Worm (Caenorhabditis elegans): Measurements from ENCODE around the gene R13H4.2.
A peak's percentile ranks its signal among the peaks of the same experiment; 100 is the strongest.

Gene R13H4.2

DNA sequence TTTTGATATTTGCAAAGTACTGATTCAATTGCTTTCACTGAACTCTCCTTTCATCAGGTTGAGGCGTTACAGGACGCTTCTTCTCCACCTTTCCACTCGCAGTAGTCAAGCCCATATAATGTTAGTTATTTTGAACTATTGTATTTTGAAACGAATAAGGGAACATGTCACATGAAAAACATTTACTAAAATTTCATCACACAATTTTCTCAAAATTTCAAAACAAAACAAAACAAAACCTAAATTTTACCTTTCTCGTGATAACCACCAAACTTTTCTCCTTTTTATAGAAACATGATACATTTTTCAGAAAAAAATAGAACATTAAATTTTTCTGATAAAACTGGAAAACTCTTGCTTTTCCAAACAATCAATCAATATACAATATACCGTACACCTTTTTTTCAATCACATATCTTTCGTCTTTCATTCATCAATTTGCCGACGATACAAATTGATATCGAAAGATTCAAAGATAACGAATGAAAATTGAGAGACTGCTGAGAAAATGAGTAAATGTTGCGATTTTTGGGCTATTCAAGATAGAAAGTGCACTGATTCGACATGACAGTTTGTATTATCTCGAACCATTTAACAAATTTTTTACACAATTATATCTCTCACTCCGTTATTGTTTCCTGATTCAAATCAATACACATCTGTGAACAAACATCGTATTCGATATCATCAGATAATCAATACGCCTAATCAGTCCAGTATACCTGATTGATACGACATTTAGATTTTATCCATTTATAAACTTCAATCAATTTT is 34.9 kb upstream of the R13H4.2 start:
- TF ChIP-seq tab-1 (GFP tag; IDR thresholded peaks at IDR 0.05) (no peak), klf-2 (GFP tag; conservative IDR thresholded peaks at IDR 0.05) (no peak), cog-1 (tag; optimal IDR thresholded peaks at IDR 0.05) (no peak), ztf-23 (GFP tag; IDR thresholded peaks at IDR 0.05) (no peak), ref-1 (GFP tag; conservative IDR thresholded peaks at IDR 0.05) (no peak), T22C8.4 (GFP tag; IDR thresholded peaks at IDR 0.05) (no peak)

DNA sequence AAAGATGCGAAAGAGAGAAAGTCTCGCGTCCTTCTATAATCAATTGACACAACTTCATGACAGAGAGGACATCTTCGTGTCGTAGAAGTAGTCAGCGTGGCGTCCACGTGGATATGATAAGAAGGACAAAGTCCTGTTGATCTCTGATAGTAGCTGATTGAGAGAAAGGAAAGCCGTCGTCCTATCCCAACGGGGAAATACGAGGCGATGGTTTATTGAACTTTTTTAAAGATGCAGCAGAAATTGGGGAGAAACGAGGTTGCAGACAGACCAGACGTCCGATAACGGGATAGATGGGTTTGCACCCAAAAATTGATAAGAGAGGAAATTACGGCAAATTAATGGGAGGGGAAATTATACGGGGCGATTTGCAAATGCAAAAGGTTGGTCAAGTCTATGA is 33.7 kb upstream of the R13H4.2 start:
- no peak for TF ChIP-seq T22C8.4 (GFP tag; IDR thresholded peaks at IDR 0.05)
- no peak for TF ChIP-seq ztf-23 (GFP tag; IDR thresholded peaks at IDR 0.05)
- no peak for TF ChIP-seq tab-1 (GFP tag; IDR thresholded peaks at IDR 0.05)
- TF ChIP-seq klf-2 (GFP tag; conservative IDR thresholded peaks at IDR 0.05), result no peak
- TF ChIP-seq ref-1 (GFP tag; conservative IDR thresholded peaks at IDR 0.05), result no peak
- no peak for TF ChIP-seq ztf-29 (GFP tag; IDR thresholded peaks at IDR 0.05)

DNA sequence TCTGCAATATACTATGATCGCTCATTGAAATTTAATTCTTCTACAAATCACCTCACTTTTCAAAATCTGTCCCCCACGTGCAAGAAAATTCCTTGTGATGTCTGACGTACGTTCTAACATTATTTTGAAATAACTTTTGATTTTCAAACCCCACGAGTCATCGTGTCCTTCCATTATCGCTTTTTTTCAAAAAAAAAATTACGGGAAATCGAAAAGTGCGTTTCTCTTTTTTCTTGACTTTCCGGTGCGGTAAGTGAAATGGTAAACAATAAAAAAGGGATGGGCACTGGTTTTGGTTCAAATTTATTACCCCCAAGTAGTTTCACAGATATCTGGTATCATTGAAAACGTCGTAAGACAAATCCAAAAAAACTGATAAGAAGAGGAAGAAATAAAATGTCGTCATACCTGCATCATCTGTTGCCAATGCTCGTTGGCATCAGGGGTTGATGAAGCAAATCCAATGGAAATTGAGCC is 32.6 kb upstream of the R13H4.2 start:
- TF ChIP-seq tab-1 (GFP tag; IDR thresholded peaks at IDR 0.05) (no peak), med-1 (GFP tag; optimal IDR thresholded peaks at IDR 0.05; ENCODE audit: insufficient read depth) (no peak), cog-1 (tag; optimal IDR thresholded peaks at IDR 0.05) (no peak), klf-2 (GFP tag; conservative IDR thresholded peaks at IDR 0.05) (no peak), ref-1 (GFP tag; conservative IDR thresholded peaks at IDR 0.05) (no peak)

DNA sequence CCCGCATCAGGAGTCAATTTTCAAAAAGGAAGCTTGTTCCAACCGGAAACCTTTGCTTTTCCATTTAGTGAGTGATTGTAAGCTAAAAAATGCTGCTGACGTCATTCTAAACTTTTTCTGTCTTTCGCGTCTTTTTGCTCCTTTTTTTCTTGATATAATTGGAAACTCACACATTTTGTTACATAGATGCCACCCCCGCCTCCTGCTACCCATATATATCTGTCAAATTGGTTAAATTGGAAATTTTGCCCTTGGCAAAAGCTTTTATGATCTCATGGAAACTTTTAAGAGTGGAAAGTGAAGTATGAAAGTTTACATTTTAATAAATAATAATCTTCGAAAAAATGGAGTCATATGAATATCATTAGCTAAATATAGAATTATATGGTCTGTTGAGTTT is 26.3 kb upstream of the R13H4.2 start:
- TF ChIP-seq ref-1 (GFP tag; conservative IDR thresholded peaks at IDR 0.05), result no peak
- no peak for TF ChIP-seq ztf-23 (GFP tag; IDR thresholded peaks at IDR 0.05)

DNA sequence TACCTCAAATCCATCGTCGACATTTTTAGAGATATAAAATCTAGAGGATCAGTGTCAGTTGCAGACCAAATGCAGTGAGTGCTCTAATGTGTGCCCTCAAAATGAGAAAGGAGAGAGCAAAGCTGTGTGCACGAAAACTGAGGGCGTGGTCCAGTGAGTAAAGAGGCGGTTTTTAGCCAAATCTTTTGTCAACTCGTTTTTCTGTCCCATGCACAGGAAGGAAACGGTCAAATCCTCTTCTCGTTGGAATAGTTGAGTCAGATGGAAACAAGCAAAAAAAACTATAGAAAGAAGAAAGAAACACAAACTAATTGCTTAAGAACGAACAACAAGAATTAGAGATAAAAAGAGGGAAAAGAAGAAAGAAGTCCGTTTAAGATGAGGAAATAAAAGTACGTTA is 24.3 kb upstream of the R13H4.2 start, which contains the start of gene D2023.3:
Gene D2023.3 (minus strand): TSS at position 101 of the 400 bp plus-strand sequence.
- no peak for TF ChIP-seq flt-1 (GFP tag; IDR thresholded peaks at IDR 0.05)
- no peak for TF ChIP-seq tab-1 (GFP tag; IDR thresholded peaks at IDR 0.05)
- no peak for TF ChIP-seq ztf-29 (GFP tag; IDR thresholded peaks at IDR 0.05)
- no peak for TF ChIP-seq ref-1 (GFP tag; conservative IDR thresholded peaks at IDR 0.05)
- no peak for TF ChIP-seq T22C8.4 (GFP tag; IDR thresholded peaks at IDR 0.05)
- TF ChIP-seq cog-1 (tag; optimal IDR thresholded peaks at IDR 0.05), result no peak
- no peak for TF ChIP-seq med-1 (GFP tag; optimal IDR thresholded peaks at IDR 0.05; ENCODE audit: insufficient read depth)
- TF ChIP-seq ztf-23 (GFP tag; IDR thresholded peaks at IDR 0.05), result no peak
- TF ChIP-seq klf-2 (GFP tag; conservative IDR thresholded peaks at IDR 0.05), result no peak

DNA sequence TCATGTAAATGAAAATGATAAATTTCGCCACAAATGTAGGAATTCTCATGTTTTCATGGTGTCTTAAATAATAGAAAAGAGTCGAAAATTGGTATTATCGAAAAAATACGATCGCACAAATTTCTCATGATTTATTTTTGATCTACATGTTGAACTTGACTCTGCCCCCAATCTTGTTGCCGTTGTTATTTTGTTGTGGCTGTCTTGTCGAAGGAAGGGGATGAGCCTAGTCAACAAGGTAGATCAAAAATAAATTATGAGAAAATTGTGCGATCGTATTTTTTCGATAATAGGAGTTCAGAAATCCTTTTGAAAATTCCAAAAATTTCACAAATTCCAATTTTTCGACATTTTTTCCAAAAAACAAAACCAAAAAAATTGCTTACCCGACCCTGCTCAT is 20.6 kb upstream of the R13H4.2 start:
- TF ChIP-seq ref-1 (GFP tag; conservative IDR thresholded peaks at IDR 0.05) (no peak), klf-2 (GFP tag; conservative IDR thresholded peaks at IDR 0.05) (no peak), ztf-23 (GFP tag; IDR thresholded peaks at IDR 0.05) (no peak), med-1 (GFP tag; optimal IDR thresholded peaks at IDR 0.05; ENCODE audit: insufficient read depth) (no peak)

DNA sequence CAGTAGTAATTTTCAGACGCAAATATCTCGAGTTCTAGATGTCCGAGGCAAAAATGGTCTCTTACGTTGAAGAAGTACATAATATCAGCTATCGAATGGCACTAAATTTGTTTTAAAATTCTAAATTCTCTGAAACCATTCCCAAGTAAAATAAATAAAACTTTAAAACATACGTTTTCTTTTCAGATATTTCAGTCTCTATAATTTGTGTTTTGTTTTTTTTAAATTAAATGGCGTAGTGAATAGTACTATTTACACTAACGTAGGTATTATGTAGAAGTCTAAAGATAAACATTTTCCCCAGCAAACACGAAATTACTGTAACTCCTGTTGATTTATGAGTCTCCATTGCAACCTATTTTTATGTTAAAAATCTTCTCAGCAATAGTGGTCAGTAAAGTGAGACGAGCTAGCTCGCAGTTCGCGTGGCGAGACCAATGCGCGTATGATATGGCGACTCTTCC is 18.9 kb upstream of the R13H4.2 start:
- TF ChIP-seq ztf-23 (GFP tag; IDR thresholded peaks at IDR 0.05) (no peak), klf-2 (GFP tag; conservative IDR thresholded peaks at IDR 0.05) (no peak), cog-1 (tag; optimal IDR thresholded peaks at IDR 0.05) (no peak), ztf-29 (GFP tag; IDR thresholded peaks at IDR 0.05) (no peak), med-1 (GFP tag; optimal IDR thresholded peaks at IDR 0.05; ENCODE audit: insufficient read depth) (no peak), flt-1 (GFP tag; IDR thresholded peaks at IDR 0.05) (no peak), ref-1 (GFP tag; conservative IDR thresholded peaks at IDR 0.05) (no peak), tab-1 (GFP tag; IDR thresholded peaks at IDR 0.05) (no peak), T22C8.4 (GFP tag; IDR thresholded peaks at IDR 0.05) (no peak)

DNA sequence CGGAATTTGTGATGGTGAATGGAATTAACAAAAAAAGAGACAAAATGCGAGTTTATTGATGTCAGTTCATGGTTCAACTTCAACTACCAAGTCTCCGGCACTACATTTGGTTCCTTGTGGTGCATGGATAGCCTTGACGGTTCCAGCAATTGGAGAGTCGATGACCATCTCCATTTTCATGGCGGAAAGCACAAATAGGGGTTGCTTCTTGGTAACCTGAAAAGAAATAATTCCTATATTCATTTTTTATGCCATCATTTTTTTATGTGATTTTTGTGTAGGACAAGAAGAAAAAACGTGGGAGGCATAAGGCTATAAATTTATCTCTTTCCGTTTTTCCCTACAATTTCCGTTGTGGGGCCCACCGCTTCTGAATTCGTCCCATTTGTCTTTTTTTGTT is 18.1 kb upstream of the R13H4.2 start:
- 0 out of 2 replicates have a peak, but pooled peaks have one; percentile 29 for TF ChIP-seq ztf-23 (GFP tag; IDR thresholded peaks at IDR 0.05)
- no peak for TF ChIP-seq med-1 (GFP tag; optimal IDR thresholded peaks at IDR 0.05; ENCODE audit: insufficient read depth)

DNA sequence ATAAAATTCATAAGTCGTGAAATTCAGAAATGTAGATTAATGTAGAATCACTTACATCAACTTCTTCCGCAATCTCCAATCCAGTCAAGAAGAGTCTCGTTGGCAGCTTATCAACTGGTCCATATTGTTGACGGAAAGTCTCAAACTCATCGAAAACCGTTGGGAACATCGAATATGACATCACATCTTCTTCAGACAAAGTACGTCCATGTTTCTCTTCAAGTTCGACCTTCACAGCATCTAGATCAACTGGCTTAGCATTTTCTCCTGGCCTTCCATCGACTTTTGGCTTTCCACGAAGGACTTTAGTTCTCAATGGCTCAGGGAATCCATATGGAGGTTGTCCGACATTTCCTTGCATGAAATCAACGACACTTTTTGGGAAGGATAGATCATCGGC is 17.4 kb upstream of the R13H4.2 start:
- TF ChIP-seq ref-1 (GFP tag; conservative IDR thresholded peaks at IDR 0.05) (no peak), med-1 (GFP tag; optimal IDR thresholded peaks at IDR 0.05; ENCODE audit: insufficient read depth) (no peak), tab-1 (GFP tag; IDR thresholded peaks at IDR 0.05) (no peak)

DNA sequence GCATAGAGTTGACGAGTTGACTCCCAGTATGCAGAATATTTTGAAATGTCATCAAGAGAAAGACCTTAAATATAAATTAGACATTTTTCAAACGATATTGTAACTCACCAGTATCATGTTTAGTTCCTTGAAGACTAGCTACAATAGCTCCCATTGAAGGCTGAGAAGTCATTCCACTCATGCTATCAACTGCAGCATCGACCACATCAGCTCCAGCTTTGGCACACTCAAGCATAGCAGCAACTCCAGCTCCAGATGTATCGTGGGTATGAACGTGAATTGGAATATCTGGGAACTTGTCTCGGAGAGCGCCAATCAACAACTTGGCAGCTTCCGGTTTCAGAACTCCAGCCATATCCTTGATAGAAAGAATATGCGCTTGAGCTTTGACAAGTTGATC is 16.7 kb upstream of the R13H4.2 start:
- no peak for TF ChIP-seq ztf-23 (GFP tag; IDR thresholded peaks at IDR 0.05)
- no peak for TF ChIP-seq ref-1 (GFP tag; conservative IDR thresholded peaks at IDR 0.05)
- TF ChIP-seq ztf-29 (GFP tag; IDR thresholded peaks at IDR 0.05), result no peak
- no peak for TF ChIP-seq klf-2 (GFP tag; conservative IDR thresholded peaks at IDR 0.05)
- no peak for TF ChIP-seq med-1 (GFP tag; optimal IDR thresholded peaks at IDR 0.05; ENCODE audit: insufficient read depth)
- no peak for TF ChIP-seq flt-1 (GFP tag; IDR thresholded peaks at IDR 0.05)
- TF ChIP-seq tab-1 (GFP tag; IDR thresholded peaks at IDR 0.05), result no peak

DNA sequence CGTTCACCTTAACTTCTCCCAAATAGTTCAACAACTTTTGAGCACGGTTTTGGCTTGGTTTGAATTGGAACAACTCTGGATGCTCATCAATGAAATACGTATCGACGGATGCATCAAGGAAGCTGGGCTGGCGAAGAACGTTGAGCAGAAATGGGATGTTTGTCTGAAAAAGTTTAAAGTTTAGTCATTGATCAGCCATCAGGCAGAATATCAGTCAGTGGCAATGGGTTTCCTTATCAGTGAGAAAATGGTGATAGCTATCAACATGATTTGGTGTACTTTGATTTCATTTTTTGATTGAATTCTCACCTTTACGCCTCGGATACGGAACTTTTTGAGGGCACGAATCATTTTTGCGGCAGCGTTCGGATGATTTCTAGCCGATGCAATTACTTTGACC is 15.6 kb upstream of the R13H4.2 start:
- no peak for TF ChIP-seq flt-1 (GFP tag; IDR thresholded peaks at IDR 0.05)
- no peak for TF ChIP-seq ref-1 (GFP tag; conservative IDR thresholded peaks at IDR 0.05)
- TF ChIP-seq ztf-29 (GFP tag; IDR thresholded peaks at IDR 0.05), result no peak
- no peak for TF ChIP-seq tab-1 (GFP tag; IDR thresholded peaks at IDR 0.05)
- no peak for TF ChIP-seq T22C8.4 (GFP tag; IDR thresholded peaks at IDR 0.05)
